Worm (Caenorhabditis elegans): Measurements from ENCODE around the gene cyp-14A2.

DNA sequence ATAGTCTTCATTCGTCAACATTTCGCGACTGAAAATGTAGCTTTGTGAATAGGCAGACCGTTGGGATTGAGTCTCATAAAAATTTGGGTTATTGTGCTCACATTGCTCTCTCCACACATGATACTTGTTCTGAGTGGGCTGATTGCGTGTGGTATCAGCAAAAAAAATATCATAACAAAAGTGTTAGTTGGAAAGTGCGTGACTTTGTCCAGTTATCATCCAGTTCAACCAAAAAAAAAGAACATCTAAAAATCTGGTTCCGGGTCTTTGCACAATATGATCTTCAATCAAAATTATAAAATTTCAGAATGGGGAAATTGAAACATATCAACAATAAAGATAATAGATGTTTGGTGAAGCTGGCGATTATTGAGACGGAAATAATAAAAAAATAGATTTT is 31.0 kb upstream of the cyp-14A2 start, which contains the start of gene srd-39:
- no peak for TF ChIP-seq hlh-12 (tag; optimal IDR thresholded peaks at IDR 0.05)
- no peak for TF ChIP-seq dpl-1 (GFP tag; optimal IDR thresholded peaks at IDR 0.05)
- no peak for TF ChIP-seq lsl-1 (GFP tag; optimal IDR thresholded peaks at IDR 0.05)
- TF ChIP-seq Y53G8AR.9 (GFP tag; conservative IDR thresholded peaks at IDR 0.05) = no peak
- no peak for TF ChIP-seq B0261.1 (tag; optimal IDR thresholded peaks at IDR 0.05)
- TF ChIP-seq atf-7 (tag; optimal IDR thresholded peaks at IDR 0.05) = no peak
- no peak for TF ChIP-seq F39B2.1 (GFP tag; IDR thresholded peaks at IDR 0.05)
